Worm (Caenorhabditis elegans) whole organism, L4/young adult: ENCODE data around the gene idpb-2.

Source experiments
- W03F9.2 ChIP-seq: fragments of 150-350 bp; optimal IDR thresholded peaks from 2 replicates; lab custom pipeline; 2014; ENCODE audit warnings: missing biosample characterization, missing genetic modification characterization
- dao-5 ChIP-seq: sonication (generic microtip); optimal IDR thresholded peaks from 2 replicates; lab custom pipeline; 2016; ENCODE audit warnings: missing genotype, missing genetic modification characterization, moderate library complexity, missing compliant biosample characterization
- him-1 ChIP-seq: sonication (generic microtip); optimal IDR thresholded peaks from 2 replicates; lab custom pipeline; 2016; ENCODE audit warnings: missing genotype, missing genetic modification reagents, missing genetic modification characterization, missing compliant biosample characterization

DNA sequence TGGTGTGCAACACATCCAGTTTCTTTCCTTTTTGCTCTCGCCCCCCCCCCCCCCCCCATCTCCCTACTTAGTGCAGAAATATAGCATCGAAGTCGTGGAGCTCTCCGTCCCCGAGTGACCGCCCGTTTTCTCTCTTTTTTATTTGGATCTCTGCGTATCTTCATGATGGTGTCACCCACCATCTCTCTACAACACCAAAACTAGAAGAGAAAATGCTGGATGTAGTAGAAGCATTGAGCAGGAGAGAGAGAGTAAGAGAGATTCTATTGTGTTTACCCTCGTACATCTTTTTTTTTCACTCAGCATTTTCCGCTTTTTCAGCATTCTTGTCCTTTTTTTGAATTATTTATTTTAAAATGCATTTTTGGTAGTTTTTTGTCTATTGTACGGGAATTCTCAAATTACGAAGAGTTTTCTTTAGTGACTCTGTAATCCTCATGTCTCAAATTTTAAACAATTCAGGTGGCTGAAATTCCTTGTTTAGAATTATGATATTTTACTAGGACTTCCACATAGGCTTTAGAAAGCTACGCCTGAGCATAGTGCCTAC lies 27.0 kb downstream of the idpb-2 start:
- TF ChIP-seq dao-5 (tag; lab: Kevin White, UChicago) (no peak), him-1 (tag; lab: Kevin White, UChicago) (no peak), W03F9.2 (tag; lab: Kevin White, UChicago) (no peak)
